Fruit fly (Drosophila melanogaster): ENCODE measurements around the gene CG14691.
A peak's percentile ranks its signal among the peaks of the same experiment; 100 is the strongest.

dm6 chr3R:10760966-10761855 lies 5.8 kb upstream of the CG14691 start, which contains the start of the genes MED7 and Cap-H2:
- TF ChIP-seq pan (optimal IDR thresholded peaks at IDR 0.05) (no peak), psq (optimal IDR thresholded peaks at IDR 0.05) (peak; percentile 6), EcR (GFP tag; optimal IDR thresholded peaks at IDR 0.05) (no peak), usp (GFP tag; optimal IDR thresholded peaks at IDR 0.05) (no peak)

Measured in whole organism.